Fruit fly (Drosophila melanogaster) whole organism, prepupa: ENCODE measurements around the gene ND-15.

Experiments used
- CG6854 ChIP-seq: fragments of 200-800 bp; sonication (Bioruptor generic); optimal IDR thresholded peaks from 2 replicates; lab custom pipeline; 2017; ENCODE audit warnings: missing biosample characterization, mild to moderate bottlenecking, missing genetic modification characterization
- Gug ChIP-seq: fragments of 200-800 bp; sonication (Bioruptor generic); IDR thresholded peaks from 2 replicates; pipeline ENCODE4 v1.3.6; 2022; ENCODE audit warnings: missing biosample characterization, missing genetic modification characterization
- Sox15 ChIP-seq: fragments of 200-800 bp; sonication (Bioruptor generic); optimal IDR thresholded peaks from 3 replicates; lab custom pipeline; 2016; ENCODE audit warnings: missing biosample characterization, missing genetic modification characterization
- topi ChIP-seq: fragments of 200-800 bp; sonication (Bioruptor generic); optimal IDR thresholded peaks from 3 replicates; lab custom pipeline; 2016; ENCODE audit warnings: missing biosample characterization, missing genetic modification characterization

- TF ChIP-seq CG6854 (GFP tag; lab: Kevin White, UChicago) (no peak), Sox15 (GFP tag; lab: Kevin White, UChicago) (no peak), topi (GFP tag; lab: Kevin White, UChicago) (no peak), Gug (no peak)
Observed at dm6 chr2L:140849-141248, 26.3 kb downstream of the ND-15 start, which contains the start of the genes CG31975 and ovm.
